Worm (Caenorhabditis elegans) whole organism, midembryonic: ENCODE data around the gene nspc-17.

Source experiments
- T22C8.4 ChIP-seq: fragments of 200-800 bp; sonication (Bioruptor generic); IDR thresholded peaks from 2 replicates; pipeline ENCODE4 v1.3.6; 2022; ENCODE audit warnings: missing genetic modification characterization, missing compliant biosample characterization
- cog-1 ChIP-seq: sonication (generic microtip); optimal IDR thresholded peaks from 2 replicates; lab custom pipeline; 2016; ENCODE audit warnings: missing genetic modification characterization, missing compliant biosample characterization
- flt-1 ChIP-seq: fragments of 200-800 bp; sonication (Bioruptor generic); IDR thresholded peaks from 2 replicates; pipeline ENCODE4 v1.3.6; 2022; ENCODE audit warnings: missing genetic modification characterization, missing compliant biosample characterization
- klf-2 ChIP-seq: fragments of 200-800 bp; sonication (Bioruptor generic); conservative IDR thresholded peaks from 2 replicates; pipeline ENCODE4 v1.3.6; 2022; ENCODE audit warnings: missing genetic modification reagents, missing genetic modification characterization, missing compliant biosample characterization
- med-1 ChIP-seq: sonication (generic microtip); optimal IDR thresholded peaks from 2 replicates; lab custom pipeline; 2017; ENCODE audit warnings: missing genetic modification characterization, mild to moderate bottlenecking, missing compliant biosample characterization, antibody characterized with exemption, missing genetic modification reagents; ENCODE audit not compliant: insufficient read depth
- tab-1 ChIP-seq: fragments of 200-800 bp; sonication (Bioruptor generic); IDR thresholded peaks from 2 replicates; pipeline ENCODE4 v1.3.6; 2022; ENCODE audit warnings: missing genetic modification characterization, missing compliant biosample characterization
- ztf-23 ChIP-seq: fragments of 200-800 bp; sonication (Bioruptor generic); IDR thresholded peaks from 2 replicates; pipeline ENCODE4 v1.3.6; 2022; ENCODE audit warnings: missing genetic modification reagents, missing genetic modification characterization, missing compliant biosample characterization
- ztf-29 ChIP-seq: fragments of 200-800 bp; sonication (Bioruptor generic); IDR thresholded peaks from 2 replicates; pipeline ENCODE4 v1.3.6; 2022; ENCODE audit warnings: missing genetic modification reagents, missing genetic modification characterization, missing compliant biosample characterization

ce11 chrX:14513462-14513861 is 11.5 kb downstream of the nspc-17 start:
- TF ChIP-seq cog-1 (tag; lab: Kevin White, UChicago) (no peak), klf-2 (GFP tag; lab: Robert Waterston, UW) (no peak), T22C8.4 (GFP tag; lab: Robert Waterston, UW) (peak; percentile 54; the same call in 1 of the 2 replicates), med-1 (no peak), flt-1 (GFP tag; lab: Robert Waterston, UW) (no peak), tab-1 (GFP tag; lab: Robert Waterston, UW) (no peak), ztf-29 (GFP tag; lab: Robert Waterston, UW) (no peak), ztf-23 (GFP tag; lab: Robert Waterston, UW) (no peak)
